Fruit fly (Drosophila melanogaster): ENCODE measurements around the gene Vsp37A.

The Vsp37A gene

DNA sequence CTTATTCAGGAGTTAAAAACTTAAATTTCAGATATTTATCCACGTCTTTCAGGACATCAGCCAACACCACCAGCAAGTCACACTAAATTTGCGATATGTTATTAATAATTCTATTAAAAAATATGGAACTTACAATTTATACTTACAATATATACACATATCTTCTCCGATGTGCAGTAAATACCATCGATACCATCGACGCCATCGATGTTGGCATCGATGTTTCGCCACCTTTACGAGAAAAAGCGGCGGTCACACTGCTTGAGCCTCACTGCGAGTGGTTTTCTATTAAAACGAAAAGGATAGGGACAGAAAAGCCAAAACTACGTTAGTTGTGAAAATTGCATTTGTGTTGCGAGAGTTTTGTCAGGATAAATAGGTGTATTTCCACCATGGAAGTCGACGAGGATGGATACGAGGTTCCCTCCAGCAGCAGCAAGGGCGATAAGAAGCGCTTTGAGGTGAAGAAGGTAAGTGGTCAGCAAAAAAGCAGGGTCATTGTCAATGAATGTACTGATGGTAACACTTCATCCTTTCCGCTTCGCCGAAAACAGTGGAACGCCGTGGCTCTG is 25.8 kb downstream of the Vsp37A start, which contains the start of gene Roc1a:
Roc1a (plus strand) TSS at position 249 of the 572 bp plus-strand sequence.
- TF ChIP-seq pan (optimal IDR thresholded peaks at IDR 0.05) (no peak), EcR (GFP tag; optimal IDR thresholded peaks at IDR 0.05) (no peak), psq (optimal IDR thresholded peaks at IDR 0.05) (no peak), CG8478 (optimal IDR thresholded peaks at IDR 0.05) (no peak), usp (GFP tag; optimal IDR thresholded peaks at IDR 0.05) (no peak), Dll (optimal IDR thresholded peaks at IDR 0.05) (no peak)

DNA sequence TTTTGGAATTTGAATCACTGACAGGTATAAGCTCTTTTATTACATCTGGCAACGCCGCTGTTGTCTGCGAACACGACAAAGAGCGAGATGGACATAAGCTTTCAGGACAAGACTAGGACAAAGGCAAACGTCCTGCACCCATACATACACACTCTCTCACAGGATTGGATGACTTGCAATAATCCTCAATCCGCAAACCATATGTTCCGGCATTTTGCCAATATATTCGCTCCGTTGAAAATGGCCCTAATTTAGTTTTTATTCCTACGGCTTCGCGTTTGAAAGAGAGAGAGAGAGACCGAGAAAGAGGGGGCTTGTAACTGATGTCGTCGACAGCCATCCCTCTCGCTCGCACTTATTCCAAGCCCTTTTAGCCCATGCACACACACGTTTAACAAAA is 32.9 kb downstream of the Vsp37A start:
- no peak for TF ChIP-seq Dll (optimal IDR thresholded peaks at IDR 0.05)
- no peak for TF ChIP-seq usp (GFP tag; optimal IDR thresholded peaks at IDR 0.05)
- no peak for TF ChIP-seq EcR (GFP tag; optimal IDR thresholded peaks at IDR 0.05)
- no peak for TF ChIP-seq pan (optimal IDR thresholded peaks at IDR 0.05)
- TF ChIP-seq CG8478 (optimal IDR thresholded peaks at IDR 0.05) = peak; percentile 46
- no peak for TF ChIP-seq psq (optimal IDR thresholded peaks at IDR 0.05)

DNA sequence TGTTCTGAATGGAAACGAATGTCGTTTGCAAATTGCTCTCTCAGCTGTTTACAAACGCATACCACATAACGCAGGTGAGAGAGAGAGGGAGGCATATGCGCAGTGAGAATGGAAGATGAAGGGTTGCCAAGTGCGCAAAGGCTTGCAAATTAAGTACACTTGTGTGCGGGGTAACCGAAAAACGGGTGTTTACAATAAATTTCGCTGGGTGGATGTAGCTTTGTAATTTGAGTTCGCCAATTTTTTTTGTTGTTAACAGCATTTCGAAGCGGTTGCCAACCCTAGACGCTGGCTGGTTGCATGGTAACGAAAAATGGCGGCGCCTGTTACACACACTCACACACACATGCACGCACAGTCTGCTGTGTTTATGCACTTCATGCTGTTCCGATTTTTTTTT is 33.6 kb downstream of the Vsp37A start:
- TF ChIP-seq pan (optimal IDR thresholded peaks at IDR 0.05) (no peak), Dll (optimal IDR thresholded peaks at IDR 0.05) (no peak), usp (GFP tag; optimal IDR thresholded peaks at IDR 0.05) (no peak), psq (optimal IDR thresholded peaks at IDR 0.05) (no peak), CG8478 (optimal IDR thresholded peaks at IDR 0.05) (no peak), EcR (GFP tag; optimal IDR thresholded peaks at IDR 0.05) (no peak)

DNA sequence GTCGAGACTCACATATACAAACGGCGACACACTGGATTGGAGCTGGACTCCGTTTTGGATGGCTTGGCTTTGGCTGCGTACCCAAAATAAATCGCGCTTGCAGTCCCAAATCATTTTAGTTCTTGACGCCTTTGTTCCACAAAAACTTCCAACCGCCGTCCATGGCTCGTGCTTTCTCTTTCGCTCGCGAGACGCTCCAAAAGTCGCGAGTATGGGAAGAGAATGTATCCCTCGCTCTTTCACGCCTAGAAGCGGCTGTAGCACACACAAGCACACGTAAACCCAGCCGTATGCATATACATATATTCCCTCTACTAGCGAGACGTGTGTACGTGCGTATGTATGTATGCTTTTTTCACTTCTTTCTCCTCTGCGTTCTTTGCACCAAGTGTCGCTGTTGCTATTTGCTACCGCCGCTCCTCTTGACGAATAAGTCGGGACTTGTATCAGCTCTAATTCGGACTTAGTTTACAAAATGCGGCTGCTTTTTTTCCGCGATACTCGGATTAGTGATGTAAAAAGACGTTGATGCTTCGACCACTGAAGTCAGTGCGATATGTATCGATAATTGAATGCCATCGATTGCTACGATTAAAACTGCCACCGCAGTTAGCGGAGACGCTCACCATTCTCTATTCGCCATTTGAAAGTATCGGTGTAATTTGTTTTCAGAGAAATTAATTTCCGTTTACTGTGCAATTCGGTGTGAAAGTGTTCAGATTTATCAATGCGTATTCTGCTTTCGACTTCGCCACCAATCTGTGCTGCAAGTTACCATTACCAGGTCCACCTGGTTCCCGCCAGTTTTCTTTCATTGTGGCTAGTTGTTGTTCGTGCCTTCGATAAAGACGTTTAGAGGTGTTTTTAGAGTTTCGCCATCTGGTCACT is 34.4 kb downstream of the Vsp37A start, which contains the start of the genes Hmt4-20 and SkpA:
Hmt4-20 (minus strand) TSS at position 542 of the 888 bp plus-strand sequence.
SkpA (plus strand) TSS at position 623 of the 888 bp plus-strand sequence.
- TF ChIP-seq EcR (GFP tag; optimal IDR thresholded peaks at IDR 0.05) (no peak), usp (GFP tag; optimal IDR thresholded peaks at IDR 0.05) (no peak), Dll (optimal IDR thresholded peaks at IDR 0.05) (no peak), CG8478 (optimal IDR thresholded peaks at IDR 0.05) (peak; percentile 44)

DNA sequence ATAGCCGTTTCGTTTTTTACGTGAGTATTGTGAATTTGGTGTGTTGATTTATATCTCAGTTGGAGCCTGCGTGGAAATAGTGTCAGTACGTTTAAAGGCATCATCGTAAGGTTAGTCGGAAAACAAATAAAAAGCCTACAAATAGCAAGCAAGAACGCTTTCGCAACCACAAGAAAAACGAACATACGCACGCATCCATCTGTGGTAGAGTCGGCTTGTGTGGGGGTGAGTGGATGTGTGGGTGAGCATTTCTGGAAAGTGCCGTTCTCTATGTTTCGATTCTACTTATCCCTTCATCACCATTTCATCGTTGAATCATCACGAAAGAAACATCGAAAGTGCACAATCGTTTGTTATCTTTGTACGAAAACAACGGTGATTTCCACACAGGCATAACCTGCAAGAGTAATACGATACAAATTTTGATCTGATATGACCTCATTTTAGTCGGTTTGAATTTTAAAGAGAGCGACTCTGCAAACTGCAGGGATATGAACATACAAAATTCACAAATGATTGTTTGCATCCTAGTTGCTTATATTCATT is 35.1 kb downstream of the Vsp37A start:
- TF ChIP-seq EcR (GFP tag; optimal IDR thresholded peaks at IDR 0.05) (no peak), pan (optimal IDR thresholded peaks at IDR 0.05) (no peak), Dll (optimal IDR thresholded peaks at IDR 0.05) (no peak), CG8478 (optimal IDR thresholded peaks at IDR 0.05) (no peak), usp (GFP tag; optimal IDR thresholded peaks at IDR 0.05) (no peak), psq (optimal IDR thresholded peaks at IDR 0.05) (no peak)

DNA sequence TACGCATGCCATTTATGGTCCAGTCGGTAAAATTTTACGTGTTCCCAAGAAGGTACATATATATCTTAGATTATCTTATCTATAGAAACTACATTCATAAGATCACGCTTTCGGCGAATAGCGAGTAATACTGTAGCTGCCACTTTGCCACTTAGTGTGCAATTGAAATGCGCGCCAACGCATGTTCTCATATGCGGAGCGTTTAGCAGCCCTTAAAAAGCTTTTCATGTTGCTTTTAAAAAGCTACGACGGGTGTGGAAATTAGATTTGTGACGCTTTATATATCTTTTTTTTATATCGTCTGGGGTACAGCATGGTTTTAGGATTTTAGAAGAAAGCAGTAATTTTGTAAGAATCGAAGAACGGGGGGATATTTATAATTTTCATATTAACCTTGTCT is 36.7 kb downstream of the Vsp37A start:
- no peak for TF ChIP-seq usp (GFP tag; optimal IDR thresholded peaks at IDR 0.05)
- TF ChIP-seq EcR (GFP tag; optimal IDR thresholded peaks at IDR 0.05) = no peak
- TF ChIP-seq psq (optimal IDR thresholded peaks at IDR 0.05) = no peak
- no peak for TF ChIP-seq pan (optimal IDR thresholded peaks at IDR 0.05)
- no peak for TF ChIP-seq Dll (optimal IDR thresholded peaks at IDR 0.05)
- no peak for TF ChIP-seq CG8478 (optimal IDR thresholded peaks at IDR 0.05)

Data from whole organism.